Fruit fly (Drosophila melanogaster) whole organism, prepupa: Measurements from ENCODE around the gene CG5946.

ENCODE experiments used
- CG11762 ChIP-seq: fragments of 200-800 bp; sonication (Bioruptor generic); optimal IDR thresholded peaks from 3 replicates; lab custom pipeline; 2016; ENCODE audit warnings: missing biosample characterization, missing genetic modification characterization; ENCODE audit not compliant: insufficient read depth
- CG15336 ChIP-seq: fragments of 200-800 bp; sonication (Bioruptor generic); IDR thresholded peaks from 2 replicates; pipeline ENCODE4 v1.3.6; 2022; ENCODE audit warnings: missing biosample characterization, missing genetic modification characterization
- CG3919 ChIP-seq: fragments of 200-800 bp; sonication (Bioruptor generic); optimal IDR thresholded peaks from 3 replicates; lab custom pipeline; 2016; ENCODE audit warnings: missing biosample characterization, missing genetic modification characterization
- CG6276 ChIP-seq: fragments of 200-800 bp; sonication (Bioruptor generic); optimal IDR thresholded peaks from 2 replicates; lab custom pipeline; 2017; ENCODE audit warnings: missing biosample characterization, mild to moderate bottlenecking, missing genetic modification characterization
- CG6854 ChIP-seq: fragments of 200-800 bp; sonication (Bioruptor generic); optimal IDR thresholded peaks from 2 replicates; lab custom pipeline; 2017; ENCODE audit warnings: missing biosample characterization, mild to moderate bottlenecking, missing genetic modification characterization
- Gug ChIP-seq: fragments of 200-800 bp; sonication (Bioruptor generic); IDR thresholded peaks from 2 replicates; pipeline ENCODE4 v1.3.6; 2022; ENCODE audit warnings: missing biosample characterization, missing genetic modification characterization
- Hr38 ChIP-seq: sonication (Bioruptor generic); optimal IDR thresholded peaks from 2 replicates; lab custom pipeline; 2016; ENCODE audit warnings: missing biosample characterization, missing genetic modification characterization
- cyc ChIP-seq: fragments of 200-800 bp; sonication (Bioruptor generic); optimal IDR thresholded peaks from 3 replicates; lab custom pipeline; 2016; ENCODE audit warnings: missing biosample characterization, missing genetic modification characterization

- no peak for TF ChIP-seq CG3919 (GFP tag; lab: Kevin White, UChicago)
- TF ChIP-seq CG15336 (GFP tag; lab: Robert Waterston, UW): no peak
- TF ChIP-seq CG6276 (GFP tag; lab: Kevin White, UChicago): no peak
- TF ChIP-seq CG11762 (GFP tag; lab: Kevin White, UChicago): no peak
- no peak for TF ChIP-seq Gug (GFP tag; lab: Robert Waterston, UW)
- no peak for TF ChIP-seq CG6854 (GFP tag; lab: Kevin White, UChicago)
- no peak for TF ChIP-seq cyc (GFP tag; lab: Kevin White, UChicago)
- no peak for TF ChIP-seq Hr38 (GFP tag; lab: Kevin White, UChicago)
Observed at dm6 chr3L:11852924-11853323, 30.8 kb upstream of the CG5946 start.
